Fruit fly (Drosophila melanogaster) whole organism, adult: Measurements from ENCODE around the gene CG43993.

ENCODE experiments used
- CG11617 ChIP-seq: fragments of 200-800 bp; sonication (Bioruptor generic); optimal IDR thresholded peaks from 2 replicates; lab custom pipeline; 2017; ENCODE audit warnings: mild to moderate bottlenecking, missing biosample characterization, missing genetic modification reagents, missing genetic modification characterization
- CG12768 ChIP-seq: fragments of 200-800 bp; sonication (Bioruptor generic); optimal IDR thresholded peaks from 2 replicates; lab custom pipeline; 2017; ENCODE audit warnings: missing biosample characterization, missing genetic modification characterization, mild to moderate bottlenecking, moderate library complexity, missing genetic modification reagents
- CG14711 ChIP-seq: fragments of 200-800 bp; sonication (Bioruptor generic); optimal IDR thresholded peaks from 2 replicates; lab custom pipeline; 2018; ENCODE audit warnings: missing biosample characterization, mild to moderate bottlenecking, missing genetic modification characterization, moderate library complexity
- CG1620 ChIP-seq: fragments of 200-800 bp; sonication (Bioruptor generic); optimal IDR thresholded peaks from 2 replicates; lab custom pipeline; 2016; ENCODE audit warnings: missing biosample characterization, missing genetic modification characterization
- CG33017 ChIP-seq: fragments of 200-800 bp; sonication (Bioruptor generic); optimal IDR thresholded peaks from 2 replicates; lab custom pipeline; 2018; ENCODE audit warnings: missing biosample characterization, mild to moderate bottlenecking, missing genetic modification characterization, moderate library complexity
- CG5204 ChIP-seq: fragments of 200-800 bp; sonication (Bioruptor generic); optimal IDR thresholded peaks from 2 replicates; lab custom pipeline; 2016; ENCODE audit warnings: missing biosample characterization, missing genetic modification characterization
- CG7045 ChIP-seq: fragments of 200-800 bp; sonication (Bioruptor generic); optimal IDR thresholded peaks from 2 replicates; lab custom pipeline; 2017; ENCODE audit warnings: missing biosample characterization, mild to moderate bottlenecking, missing genetic modification characterization
- CG7101 ChIP-seq: fragments of 200-800 bp; sonication (Bioruptor generic); optimal IDR thresholded peaks from 2 replicates; lab custom pipeline; 2018; ENCODE audit warnings: missing biosample characterization, mild to moderate bottlenecking, missing genetic modification characterization, moderate library complexity
- Clk ChIP-seq: fragments of 200-800 bp; sonication (Bioruptor generic); optimal IDR thresholded peaks from 2 replicates; lab custom pipeline; 2017; ENCODE audit warnings: missing biosample characterization, missing genetic modification characterization
- Crg-1 ChIP-seq: fragments of 200-800 bp; sonication (Bioruptor generic); optimal IDR thresholded peaks from 2 replicates; lab custom pipeline; 2016; ENCODE audit warnings: missing biosample characterization, missing genetic modification characterization
- Hr96 ChIP-seq: fragments of 200-800 bp; sonication (Bioruptor generic); optimal IDR thresholded peaks from 2 replicates; lab custom pipeline; 2016; ENCODE audit warnings: missing biosample characterization, missing genetic modification characterization
- Mnt ChIP-seq: fragments of 200-800 bp; sonication (Bioruptor generic); optimal IDR thresholded peaks from 2 replicates; lab custom pipeline; 2016; ENCODE audit warnings: missing biosample characterization, mild to moderate bottlenecking, missing genetic modification characterization
- bab1 ChIP-seq: fragments of 200-800 bp; sonication (Bioruptor generic); optimal IDR thresholded peaks from 3 replicates; lab custom pipeline; 2019; ENCODE audit warnings: missing biosample characterization, mild to moderate bottlenecking, missing genetic modification characterization, moderate library complexity
- cic ChIP-seq: fragments of 200-800 bp; sonication (Bioruptor generic); optimal IDR thresholded peaks from 2 replicates; lab custom pipeline; 2017; ENCODE audit warnings: missing biosample characterization, mild to moderate bottlenecking, missing genetic modification characterization, moderate library complexity
- cnc ChIP-seq, 2 experiments: fragments of >200 bp; optimal IDR thresholded peaks; 2 replicates each; lab custom pipeline; 2017
- kay ChIP-seq: fragments of 200-800 bp; sonication (Bioruptor generic); peaks from one replicate; lab custom pipeline; 2016; ENCODE audit warnings: missing biosample characterization, missing genetic modification characterization, borderline replicate concordance
- ovo ChIP-seq: fragments of 200-800 bp; sonication (Bioruptor generic); optimal IDR thresholded peaks from 2 replicates; lab custom pipeline; 2016; ENCODE audit warnings: missing biosample characterization, missing genetic modification characterization
- pad ChIP-seq: fragments of 200-800 bp; sonication (Bioruptor generic); optimal IDR thresholded peaks from 3 replicates; lab custom pipeline; 2017; ENCODE audit warnings: missing biosample characterization, missing genetic modification characterization, mild to moderate bottlenecking, moderate library complexity, missing genetic modification reagents
- tj ChIP-seq: fragments of 200-800 bp; sonication (Bioruptor generic); optimal IDR thresholded peaks from 3 replicates; lab custom pipeline; 2017; ENCODE audit warnings: missing biosample characterization, mild to moderate bottlenecking, missing genetic modification characterization, moderate library complexity
- toe ChIP-seq: fragments of 200-800 bp; sonication (Bioruptor generic); optimal IDR thresholded peaks from 2 replicates; lab custom pipeline; 2016; ENCODE audit warnings: missing biosample characterization, missing genetic modification characterization

The CG43993 gene

dm6 chr3L:12080423-12080822 lies 48.1 kb downstream of the CG43993 start:
- no peak for TF ChIP-seq CG33017 (tag; lab: Kevin White, UChicago)
- no peak for TF ChIP-seq CG1620 (GFP tag; lab: Kevin White, UChicago)
- TF ChIP-seq cnc (optimal IDR thresholded peaks at IDR 0.05; lab: Kevin White, UChicago), result no peak
- no peak for TF ChIP-seq pad (GFP tag; lab: Kevin White, UChicago)
- no peak for TF ChIP-seq Crg-1 (GFP tag; lab: Kevin White, UChicago)
- no peak for TF ChIP-seq toe (GFP tag; lab: Kevin White, UChicago)
- no peak for TF ChIP-seq ovo
- no peak for TF ChIP-seq CG14711 (tag; lab: Kevin White, UChicago)

DNA sequence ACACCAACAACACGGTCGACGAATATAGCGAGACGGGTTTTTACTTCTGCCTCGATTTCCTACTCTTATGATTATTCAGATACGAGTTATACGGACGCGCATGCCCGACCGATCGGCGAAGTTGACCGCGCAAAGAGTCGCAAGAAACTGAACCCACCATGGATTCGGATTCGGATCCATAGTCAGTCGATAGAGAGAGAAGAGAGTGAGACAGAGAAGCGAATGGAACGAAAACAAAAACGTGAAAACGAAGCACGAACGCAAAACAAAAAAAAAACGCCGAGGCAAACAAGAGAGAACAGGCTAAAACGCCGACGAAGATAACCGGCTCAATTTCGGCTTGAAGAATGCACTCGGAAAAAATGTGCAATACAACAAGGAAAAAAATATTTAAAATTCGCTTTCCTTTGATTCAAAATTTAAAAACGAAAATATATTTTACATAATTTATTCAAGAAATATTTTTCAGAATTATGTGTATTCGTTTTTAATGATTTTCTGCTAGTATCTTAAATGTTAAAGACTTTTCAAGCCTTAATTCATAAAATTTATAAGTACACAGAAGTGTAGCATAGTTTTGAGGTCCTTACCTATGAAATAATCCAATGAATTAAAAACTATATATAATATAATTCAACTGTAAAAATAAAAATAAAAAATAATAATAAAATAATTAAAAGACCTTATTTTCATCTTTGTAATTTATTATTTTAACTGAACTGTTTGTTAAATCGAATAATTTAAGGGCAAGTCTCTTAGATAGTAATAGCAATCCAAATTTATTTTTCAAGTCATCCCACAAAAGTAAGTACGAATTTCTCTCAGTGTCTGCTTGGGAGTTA lies 49.5 kb downstream of the CG43993 start, which contains the start of gene Sema5c:
Gene Sema5c (minus strand): TSS at position 152 of the 842 bp plus-strand sequence.
- TF ChIP-seq CG5204 (GFP tag; lab: Kevin White, UChicago), result peak; percentile 20
- peak; percentile 3 for TF ChIP-seq CG14711 (tag; lab: Kevin White, UChicago)
- TF ChIP-seq CG33017 (tag; lab: Kevin White, UChicago), result no peak
- peak; percentile 77 for TF ChIP-seq cic (GFP tag; lab: Kevin White, UChicago)
- TF ChIP-seq Mnt (GFP tag; lab: Kevin White, UChicago), result peak; percentile 28
- peak; percentile 2 for TF ChIP-seq toe (GFP tag; lab: Kevin White, UChicago)
- no peak for TF ChIP-seq ovo
- TF ChIP-seq CG1620 (GFP tag; lab: Kevin White, UChicago), result no peak
- TF ChIP-seq CG12768 (GFP tag; lab: Kevin White, UChicago), result peak; percentile 29
- peak; percentile 59 for TF ChIP-seq CG11617 (GFP tag; lab: Kevin White, UChicago)
- TF ChIP-seq Clk (GFP tag; lab: Kevin White, UChicago), result no peak
- no peak for TF ChIP-seq cnc (optimal IDR thresholded peaks at IDR 0.05; lab: Kevin White, UChicago)
- peak; percentile 1 for TF ChIP-seq CG7045 (GFP tag; lab: Kevin White, UChicago)
- no peak for TF ChIP-seq kay (GFP tag; lab: Kevin White, UChicago)
- no peak for TF ChIP-seq CG7101 (tag; lab: Kevin White, UChicago)
- no peak for TF ChIP-seq Crg-1 (GFP tag; lab: Kevin White, UChicago)
- TF ChIP-seq pad (GFP tag; lab: Kevin White, UChicago), result no peak
- TF ChIP-seq Hr96 (GFP tag; lab: Kevin White, UChicago), result peak; percentile 38
- peak; percentile 20 for TF ChIP-seq bab1 (GFP tag; lab: Kevin White, UChicago)
- TF ChIP-seq tj (GFP tag; lab: Kevin White, UChicago), result peak; percentile 77

DNA sequence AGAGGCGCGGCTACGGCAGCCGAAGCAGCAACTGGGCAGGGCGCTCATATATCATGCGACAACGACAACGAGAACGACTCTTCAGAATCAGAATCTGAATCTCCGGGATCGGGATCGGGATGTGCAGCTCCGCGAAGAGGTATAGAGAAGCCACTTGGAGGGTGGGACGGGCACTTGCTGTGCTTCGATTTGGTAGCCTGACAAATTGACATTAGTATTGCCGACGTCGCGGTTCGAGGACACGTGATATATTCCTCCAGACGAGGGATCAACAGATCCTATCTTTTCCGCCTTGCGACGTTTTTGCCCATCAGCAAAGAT lies 50.1 kb downstream of the CG43993 start:
- TF ChIP-seq CG12768 (GFP tag; lab: Kevin White, UChicago) (no peak), CG11617 (GFP tag; lab: Kevin White, UChicago) (no peak), bab1 (GFP tag; lab: Kevin White, UChicago) (no peak), CG33017 (tag; lab: Kevin White, UChicago) (no peak), CG1620 (GFP tag; lab: Kevin White, UChicago) (no peak), Hr96 (GFP tag; lab: Kevin White, UChicago) (no peak)
